Fruit fly (Drosophila melanogaster) whole organism: Measurements from ENCODE around the gene CG46448.

Source experiments
- CG8478 ChIP-seq: fragments of >200 bp; optimal IDR thresholded peaks from 2 replicates; lab custom pipeline; 2018; ENCODE audit warnings: inconsistent platforms
- EcR ChIP-seq, 2 experiments: fragments of >200 bp; optimal IDR thresholded peaks; 2 replicates each; lab custom pipeline; 2017; ENCODE audit warnings: missing biosample characterization in 2 of 2, missing genetic modification characterization in 2 of 2, missing genetic modification reagents in 2 of 2
- pan ChIP-seq: fragments of >200 bp; optimal IDR thresholded peaks from 2 replicates; lab custom pipeline; 2017
- psq ChIP-seq: fragments of >200 bp; optimal IDR thresholded peaks from 2 replicates; lab custom pipeline; 2017
- usp ChIP-seq: fragments of >200 bp; optimal IDR thresholded peaks from 2 replicates; lab custom pipeline; 2017; ENCODE audit warnings: missing biosample characterization, missing genetic modification characterization, mixed read lengths

- TF ChIP-seq EcR (GFP tag; optimal IDR thresholded peaks at IDR 0.05; lab: Kevin White, UChicago) (no peak), psq (lab: Kevin White, UChicago) (no peak), usp (GFP tag; lab: Kevin White, UChicago) (no peak), CG8478 (lab: Kevin White, UChicago) (no peak), pan (lab: Kevin White, UChicago) (no peak)
These were observed 10.7 kb upstream of the CG46448 start, which contains the start of gene Eogt for dm6 chr2L:2380805-2381204.
